Worm (Caenorhabditis elegans) whole organism, L1 larva: ENCODE results near the gene F59G1.4.

ENCODE experiments used
- alr-1 ChIP-seq: fragments of 200-800 bp; sonication (Bioruptor generic); optimal IDR thresholded peaks from 2 replicates; lab custom pipeline; 2018; ENCODE audit warnings: borderline replicate concordance, mild to moderate bottlenecking, missing genetic modification characterization, missing compliant biosample characterization
- aly-2 ChIP-seq: fragments of 150-350 bp; optimal IDR thresholded peaks from 2 replicates; lab custom pipeline; 2014; ENCODE audit warnings: missing biosample characterization, missing genetic modification characterization
- blmp-1 ChIP-seq: fragments of 150-350 bp; optimal IDR thresholded peaks from 2 replicates; lab custom pipeline; 2014; ENCODE audit warnings: missing biosample characterization, missing genetic modification characterization
- ceh-8 ChIP-seq: fragments of 200-800 bp; sonication (Bioruptor generic); optimal IDR thresholded peaks from 2 replicates; lab custom pipeline; 2018; ENCODE audit warnings: mild to moderate bottlenecking, missing genetic modification characterization, moderate library complexity, missing compliant biosample characterization
- ces-1 ChIP-seq: fragments of 150-350 bp; optimal IDR thresholded peaks from 2 replicates; lab custom pipeline; 2014; ENCODE audit warnings: missing biosample characterization, missing genetic modification reagents, missing genetic modification characterization
- dpl-1 ChIP-seq, 3 experiments: fragments of 150-350 bp in 2 of 3; sonication (generic microtip) in 1 of 3; optimal IDR thresholded peaks; 2 replicates each; lab custom pipeline; 2014 to 2017; ENCODE audit warnings: missing biosample characterization in 3 of 3, missing genetic modification characterization in 3 of 3, missing genetic modification reagents in 3 of 3
- dsc-1 ChIP-seq: sonication (generic microtip); optimal IDR thresholded peaks from 2 replicates; lab custom pipeline; 2016; ENCODE audit warnings: mild to moderate bottlenecking, missing genetic modification characterization, missing compliant biosample characterization
- efl-1 ChIP-seq, 4 experiments: fragments of 150-350 bp; optimal IDR thresholded peaks in 3 of 4; peaks in 1 of 4; 1 replicate in 1 of 4; 2 replicates in 3 of 4; lab custom pipeline; 2014; ENCODE audit warnings: missing biosample characterization in 2 of 4, missing genetic modification characterization in 2 of 4, missing genetic modification reagents in 2 of 4
- efl-3 ChIP-seq: fragments of 200-800 bp; sonication (Bioruptor generic); optimal IDR thresholded peaks from 2 replicates; lab custom pipeline; 2018; ENCODE audit warnings: mild to moderate bottlenecking, missing genetic modification characterization, missing compliant biosample characterization
- egl-27 ChIP-seq, 2 experiments: fragments of 150-350 bp in 1 of 2; sonication (generic microtip); optimal IDR thresholded peaks; 3 replicates each; lab custom pipeline; 2017 to 2018; ENCODE audit warnings: missing biosample characterization in 2 of 2, missing genetic modification characterization in 2 of 2, missing genetic modification reagents in 2 of 2
- elt-2 ChIP-seq: sonication (generic microtip); optimal IDR thresholded peaks from 2 replicates; lab custom pipeline; 2016; ENCODE audit warnings: missing genetic modification characterization, mild to moderate bottlenecking, inconsistent platforms, missing compliant biosample characterization, missing genetic modification reagents
- elt-3 ChIP-seq, 6 experiments: fragments of 150-350 bp in 1 of 6; sonication (generic microtip); optimal IDR thresholded peaks; 2 replicates each; lab custom pipeline; 2017 to 2018; ENCODE audit warnings: missing biosample characterization in 6 of 6, missing genetic modification characterization in 6 of 6, inconsistent platforms in 1 of 6
- ets-5 ChIP-seq: fragments of 200-800 bp; sonication (Bioruptor generic); IDR thresholded peaks from 2 replicates; pipeline ENCODE4 v1.3.6; 2022; ENCODE audit warnings: missing genetic modification characterization, missing compliant biosample characterization
- fkh-10 ChIP-seq: sonication (generic microtip); optimal IDR thresholded peaks from 2 replicates; lab custom pipeline; 2017; ENCODE audit warnings: missing biosample characterization, missing genetic modification reagents, missing genetic modification characterization
- fkh-4 ChIP-seq: sonication (generic microtip); optimal IDR thresholded peaks from 2 replicates; lab custom pipeline; 2016; ENCODE audit warnings: missing compliant biosample characterization, missing genetic modification characterization, borderline replicate concordance
- fkh-8 ChIP-seq: sonication (generic microtip); optimal IDR thresholded peaks from 2 replicates; lab custom pipeline; 2016; ENCODE audit warnings: mild to moderate bottlenecking, missing genetic modification characterization, missing compliant biosample characterization
- grh-1 ChIP-seq: fragments of 200-800 bp; sonication (Bioruptor generic); IDR thresholded peaks from 2 replicates; pipeline ENCODE4 v1.3.6; 2022; ENCODE audit warnings: missing genetic modification reagents, missing genetic modification characterization, missing compliant biosample characterization
- hlh-4 ChIP-seq: sonication (generic microtip); optimal IDR thresholded peaks from 2 replicates; lab custom pipeline; 2016; ENCODE audit warnings: mild to moderate bottlenecking, missing genetic modification characterization, missing compliant biosample characterization
- lin-13 ChIP-seq: fragments of 150-350 bp; optimal IDR thresholded peaks from 2 replicates; lab custom pipeline; 2014; ENCODE audit warnings: missing biosample characterization, missing genetic modification reagents, missing genetic modification characterization
- lin-14 ChIP-seq: fragments of 200-800 bp; sonication (Bioruptor generic); optimal IDR thresholded peaks from 2 replicates; lab custom pipeline; 2018; ENCODE audit warnings: mild to moderate bottlenecking, missing genetic modification characterization, moderate library complexity, missing compliant biosample characterization
- lin-39 ChIP-seq: fragments of 150-350 bp; optimal IDR thresholded peaks from 2 replicates; lab custom pipeline; 2014; ENCODE audit warnings: missing biosample characterization, missing genetic modification reagents, missing genetic modification characterization
- lsy-2 ChIP-seq, 2 experiments: fragments of 150-350 bp; optimal IDR thresholded peaks; 2 replicates each; lab custom pipeline; 2014; ENCODE audit warnings: missing biosample characterization in 2 of 2, missing genetic modification characterization in 2 of 2
- mef-2 ChIP-seq: fragments of 150-350 bp; optimal IDR thresholded peaks from 2 replicates; lab custom pipeline; 2014; ENCODE audit warnings: missing biosample characterization, missing genetic modification characterization
- nhr-28 ChIP-seq: fragments of 150-350 bp; optimal IDR thresholded peaks from 2 replicates; lab custom pipeline; 2014; ENCODE audit warnings: missing biosample characterization, missing genetic modification characterization
- nhr-47 ChIP-seq: sonication (generic microtip); optimal IDR thresholded peaks from 2 replicates; lab custom pipeline; 2016; ENCODE audit warnings: mild to moderate bottlenecking, missing genetic modification characterization, moderate library complexity, missing compliant biosample characterization
- nhr-71 ChIP-seq: sonication (generic microtip); optimal IDR thresholded peaks from 2 replicates; lab custom pipeline; 2016; ENCODE audit warnings: mild to moderate bottlenecking, missing genetic modification characterization, moderate library complexity, missing compliant biosample characterization
- nhr-76 ChIP-seq: sonication (generic microtip); optimal IDR thresholded peaks from 2 replicates; lab custom pipeline; 2017; ENCODE audit warnings: missing biosample characterization, missing genetic modification characterization
- nhr-84 ChIP-seq: sonication (generic microtip); optimal IDR thresholded peaks from 2 replicates; lab custom pipeline; 2017; ENCODE audit warnings: missing biosample characterization, missing genetic modification characterization
- nhr-85 ChIP-seq: sonication (generic microtip); peaks from one replicate; lab custom pipeline; 2016; ENCODE audit warnings: missing genetic modification characterization, inconsistent platforms, missing compliant biosample characterization
- nhr-90 ChIP-seq: sonication (generic microtip); optimal IDR thresholded peaks from 2 replicates; lab custom pipeline; 2016; ENCODE audit warnings: mild to moderate bottlenecking, missing genetic modification characterization, missing compliant biosample characterization; ENCODE audit not compliant: poor library complexity
- rnt-1 ChIP-seq: sonication (generic microtip); optimal IDR thresholded peaks from 2 replicates; lab custom pipeline; 2016; ENCODE audit warnings: mild to moderate bottlenecking, missing genetic modification characterization, moderate library complexity, missing compliant biosample characterization
- skn-1 ChIP-seq: fragments of 150-350 bp; optimal IDR thresholded peaks from 2 replicates; lab custom pipeline; 2014; ENCODE audit warnings: missing biosample characterization, missing genetic modification characterization
- snpc-4 ChIP-seq: fragments of 150-350 bp; optimal IDR thresholded peaks from 2 replicates; lab custom pipeline; 2014; ENCODE audit warnings: missing biosample characterization, missing genetic modification characterization
- snu-23 ChIP-seq: sonication (generic microtip); optimal IDR thresholded peaks from 2 replicates; lab custom pipeline; 2016; ENCODE audit warnings: missing genetic modification characterization, missing compliant biosample characterization
- sox-4 ChIP-seq: sonication (generic microtip); optimal IDR thresholded peaks from 2 replicates; lab custom pipeline; 2016; ENCODE audit warnings: missing genetic modification characterization, missing compliant biosample characterization
- sptf-1 ChIP-seq: fragments of 150-350 bp; optimal IDR thresholded peaks from 2 replicates; lab custom pipeline; 2014; ENCODE audit warnings: missing biosample characterization, missing genetic modification characterization
- swsn-7 ChIP-seq: sonication (generic microtip); optimal IDR thresholded peaks from 2 replicates; lab custom pipeline; 2016; ENCODE audit warnings: missing genetic modification characterization, missing compliant biosample characterization
- tlp-1 ChIP-seq: fragments of 150-350 bp; optimal IDR thresholded peaks from 2 replicates; lab custom pipeline; 2014; ENCODE audit warnings: missing biosample characterization, missing genetic modification characterization
- unc-130 ChIP-seq: fragments of 150-350 bp; optimal IDR thresholded peaks from 2 replicates; lab custom pipeline; 2017; ENCODE audit warnings: missing biosample characterization, missing genetic modification characterization, inconsistent platforms
- unc-98 ChIP-seq: fragments of 200-800 bp; sonication (Bioruptor generic); IDR thresholded peaks from 2 replicates; pipeline ENCODE4 v1.3.6; 2022; ENCODE audit warnings: missing genetic modification characterization, missing compliant biosample characterization
- zag-1 ChIP-seq: fragments of 150-350 bp; optimal IDR thresholded peaks from 2 replicates; lab custom pipeline; 2014; ENCODE audit warnings: missing biosample characterization, missing genetic modification characterization

The F59G1.4 gene

DNA sequence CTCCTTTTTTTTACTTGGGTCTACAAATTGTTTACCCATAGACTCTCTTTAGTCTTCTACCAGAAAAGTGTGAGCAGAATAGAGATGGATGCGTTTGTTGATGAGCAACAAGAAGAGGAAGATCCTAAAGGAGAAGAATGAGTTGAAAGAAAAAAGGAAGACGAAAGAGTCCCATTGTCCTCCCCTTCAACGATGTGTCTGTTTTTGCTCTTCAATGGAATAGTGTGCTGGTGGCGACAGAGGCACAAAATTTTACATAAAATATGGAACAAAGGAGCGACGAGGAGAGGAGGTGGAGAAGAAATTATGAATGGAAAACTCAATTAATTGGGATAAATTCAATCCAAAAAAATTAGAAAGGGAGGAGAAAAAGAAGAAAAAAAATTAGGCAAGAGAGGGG lies 35.3 kb upstream of the F59G1.4 start:
- TF ChIP-seq unc-130 (tag; lab: Kevin White, UChicago) (no peak), fkh-8 (tag; lab: Kevin White, UChicago) (no peak), nhr-28 (tag; lab: Kevin White, UChicago) (no peak), zag-1 (tag; lab: Kevin White, UChicago) (no peak), rnt-1 (no peak), lin-14 (GFP tag; lab: Kevin White, UChicago) (peak; percentile 49)

DNA sequence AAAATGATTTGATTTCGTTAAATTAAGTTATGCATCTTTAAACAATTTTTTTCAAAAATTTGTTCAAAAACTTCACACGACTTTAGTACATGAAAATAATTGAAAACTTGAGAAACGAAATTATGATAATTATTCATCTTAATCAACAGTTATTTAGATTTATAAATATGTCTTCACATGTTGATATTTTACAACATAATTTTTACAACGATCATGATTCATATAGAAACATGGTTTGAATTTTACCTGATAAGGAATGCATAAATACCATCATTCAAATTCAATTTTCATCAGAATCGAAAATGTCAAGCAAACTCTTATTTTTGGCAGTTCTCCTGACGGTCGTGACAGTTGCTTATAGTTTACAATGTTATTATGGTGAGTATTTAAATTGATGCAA lies 32.1 kb upstream of the F59G1.4 start, which contains the start of gene tag-234:
TSS of gene tag-234 (plus strand) at position 301 of the 400 bp plus-strand sequence.
- peak; percentile 2 for TF ChIP-seq elt-2 (tag; lab: Kevin White, UChicago)
- no peak for TF ChIP-seq sox-4 (tag; lab: Kevin White, UChicago)
- TF ChIP-seq rnt-1, result no peak
- no peak for TF ChIP-seq dsc-1 (tag; lab: Kevin White, UChicago)

DNA sequence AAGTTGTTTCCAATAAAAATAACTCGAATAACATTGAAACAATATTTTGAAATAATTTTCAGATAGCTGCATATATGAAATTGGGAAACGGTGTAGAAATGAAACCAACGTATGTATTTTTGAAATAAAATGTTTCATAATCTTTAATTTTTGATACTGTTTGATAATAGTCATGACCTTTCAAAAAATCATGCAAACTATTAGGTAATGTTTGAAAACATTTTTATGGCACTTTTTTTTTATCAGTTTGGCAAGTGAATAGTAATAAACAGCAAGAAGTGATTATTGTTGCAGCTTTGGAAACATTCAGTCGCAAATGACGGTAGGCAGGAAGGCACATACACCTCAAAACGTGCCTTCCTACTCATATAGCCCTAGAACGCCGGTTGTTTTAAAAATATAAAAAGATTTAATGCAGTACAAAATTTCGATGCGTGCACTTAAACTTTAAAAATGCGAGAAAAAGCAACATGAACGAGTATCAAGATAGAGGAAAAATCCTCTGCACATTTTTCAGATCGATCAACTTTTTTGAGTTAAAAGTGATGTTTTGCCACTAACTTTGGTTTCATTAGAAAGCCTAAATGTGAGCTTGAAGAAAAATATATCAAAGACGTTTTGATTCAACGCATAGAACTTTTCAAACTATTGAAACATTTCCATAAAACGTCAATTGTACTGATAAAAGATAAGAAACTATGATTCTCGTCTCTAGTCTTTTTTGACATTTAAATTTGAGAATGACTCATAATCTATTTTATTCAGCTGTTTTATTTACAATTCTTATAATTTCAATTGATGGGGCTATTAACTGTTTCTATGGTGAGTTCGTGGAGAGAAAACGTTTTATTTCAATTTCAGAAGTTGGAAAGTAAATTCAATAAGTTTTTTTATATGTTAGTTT lies 30.3 kb upstream of the F59G1.4 start, which contains the start of gene F55C12.19:
TSS of gene F55C12.19 (plus strand) at position 735 of the 904 bp plus-strand sequence.
- TF ChIP-seq nhr-76 (tag; lab: Kevin White, UChicago) (no peak), nhr-71 (tag; lab: Kevin White, UChicago) (no peak), fkh-4 (no peak), elt-2 (tag; lab: Kevin White, UChicago) (peak; percentile 47), hlh-4 (tag; lab: Kevin White, UChicago) (no peak)

DNA sequence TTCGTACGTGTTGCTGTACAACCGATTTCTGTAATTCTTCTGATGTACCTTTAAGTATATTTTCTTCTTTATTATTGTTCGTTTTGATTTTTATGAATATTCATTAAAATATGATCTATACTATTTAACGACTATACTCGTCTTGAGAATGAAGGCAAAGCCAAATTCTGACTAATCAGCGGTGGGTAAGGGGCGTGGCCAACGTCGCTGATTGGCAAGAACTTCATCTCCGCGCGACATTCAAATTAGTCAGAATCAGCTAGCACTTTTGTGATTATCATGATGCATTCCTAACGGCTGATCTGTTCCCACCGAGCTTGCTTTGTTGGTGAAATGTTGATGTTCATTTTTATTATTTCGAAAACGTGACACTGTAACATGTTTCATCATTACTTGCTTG lies 29.1 kb upstream of the F59G1.4 start:
- TF ChIP-seq egl-27 (tag; optimal IDR thresholded peaks at IDR 0.05; lab: Kevin White, UChicago), result no peak
- no peak for TF ChIP-seq efl-3 (GFP tag; lab: Kevin White, UChicago)
- no peak for TF ChIP-seq lin-39
- TF ChIP-seq efl-1 (optimal IDR thresholded peaks at IDR 0.05; lab: Kevin White, UChicago), result no peak
- peak in 1 of 2 experiments; percentile 40 for TF ChIP-seq efl-1 (GFP tag; optimal IDR thresholded peaks at IDR 0.05 in 1 of 2; lab: Kevin White, UChicago)
- no peak for TF ChIP-seq snu-23
- no peak for TF ChIP-seq nhr-71 (tag; lab: Kevin White, UChicago)
- no peak for TF ChIP-seq skn-1 (tag; lab: Kevin White, UChicago)
- TF ChIP-seq dpl-1 (GFP tag; optimal IDR thresholded peaks at IDR 0.05; lab: Kevin White, UChicago), result peak in 1 of 3 experiments; percentile 20
- TF ChIP-seq grh-1 (GFP tag; lab: Robert Waterston, UW), result no peak
- TF ChIP-seq ets-5 (GFP tag; lab: Robert Waterston, UW), result no peak
- TF ChIP-seq mef-2 (tag; lab: Kevin White, UChicago), result no peak
- TF ChIP-seq snpc-4 (tag; lab: Kevin White, UChicago), result no peak
- TF ChIP-seq, all 84 proteins: peak for 2

DNA sequence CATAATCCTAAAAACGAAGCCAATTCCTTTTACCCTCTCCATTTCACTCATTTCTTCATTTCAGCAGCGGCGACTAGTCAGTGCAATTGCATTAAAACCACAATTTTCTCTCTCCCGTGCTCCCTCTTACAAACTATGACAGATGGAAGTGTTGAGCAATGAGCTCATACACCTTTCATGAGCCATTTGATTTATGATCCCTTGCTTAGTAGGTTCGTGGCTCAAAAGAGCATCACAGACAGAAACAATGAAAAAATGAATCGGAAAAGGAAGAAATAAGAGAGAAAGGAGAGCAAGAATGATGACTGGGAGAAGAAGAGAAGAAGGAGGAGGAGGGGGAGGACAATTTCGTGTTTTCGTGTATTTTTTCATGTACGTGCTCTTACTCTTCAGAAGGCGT lies 24.5 kb upstream of the F59G1.4 start:
- TF ChIP-seq snu-23 (no peak), tlp-1 (tag; lab: Kevin White, UChicago) (no peak), unc-98 (GFP tag; lab: Robert Waterston, UW) (no peak), fkh-10 (GFP tag; lab: Kevin White, UChicago) (no peak), nhr-47 (tag; lab: Kevin White, UChicago) (no peak), ces-1 (no peak), lin-14 (GFP tag; lab: Kevin White, UChicago) (peak; percentile 48), lin-13 (GFP tag; lab: Kevin White, UChicago) (no peak), unc-130 (tag; lab: Kevin White, UChicago) (no peak), sptf-1 (tag; lab: Kevin White, UChicago) (no peak), grh-1 (GFP tag; lab: Robert Waterston, UW) (no peak), blmp-1 (tag; lab: Kevin White, UChicago) (no peak), ceh-8 (GFP tag; lab: Kevin White, UChicago) (no peak), aly-2 (tag; lab: Kevin White, UChicago) (no peak), fkh-4 (no peak), dsc-1 (tag; lab: Kevin White, UChicago) (peak; percentile 48), alr-1 (no peak), nhr-90 (tag; lab: Kevin White, UChicago) (no peak), ets-5 (GFP tag; lab: Robert Waterston, UW) (no peak), lin-39 (no peak), nhr-85 (peak; percentile 39), elt-3 (tag; optimal IDR thresholded peaks at IDR 0.05; lab: Kevin White, UChicago) (no peak), nhr-84 (tag; lab: Kevin White, UChicago) (no peak), lsy-2 (tag; optimal IDR thresholded peaks at IDR 0.05; lab: Kevin White, UChicago) (peak in 1 of 2 experiments; percentile 15), swsn-7 (tag; lab: Kevin White, UChicago) (no peak), egl-27 (tag; optimal IDR thresholded peaks at IDR 0.05; lab: Kevin White, UChicago) (no peak)
